Fruit fly (Drosophila melanogaster) whole organism, embryonic: ENCODE measurements around the gene CG6951.

Experiments used
- Adf1 ChIP-seq: fragments of 200-800 bp; sonication (Bioruptor generic); IDR thresholded peaks from 2 replicates; pipeline ENCODE4 v1.3.6; 2022; ENCODE audit warnings: missing biosample characterization, missing genetic modification characterization
- CG10321 ChIP-seq: fragments of 200-800 bp; sonication (Bioruptor generic); IDR thresholded peaks from 2 replicates; pipeline ENCODE4 v1.3.6; 2022; ENCODE audit warnings: missing biosample characterization, missing genetic modification characterization
- CG10959 ChIP-seq: fragments of 200-800 bp; sonication (Bioruptor generic); IDR thresholded peaks from 2 replicates; pipeline ENCODE4 v1.3.6; 2022; ENCODE audit warnings: missing biosample characterization, missing genetic modification characterization
- CG13894 ChIP-seq: fragments of 200-800 bp; sonication (Bioruptor generic); optimal IDR thresholded peaks from 3 replicates; lab custom pipeline; 2018; ENCODE audit warnings: missing biosample characterization, mild to moderate bottlenecking, missing genetic modification characterization, moderate library complexity
- CG14050 ChIP-seq: fragments of 200-800 bp; sonication (Bioruptor generic); IDR thresholded peaks from 3 replicates; pipeline ENCODE4 v1.3.6; 2022; ENCODE audit warnings: missing biosample characterization, missing genetic modification characterization
- CG14965 ChIP-seq: fragments of 200-800 bp; sonication (Bioruptor generic); optimal IDR thresholded peaks from 2 replicates; lab custom pipeline; 2016; ENCODE audit warnings: missing biosample characterization, missing genetic modification characterization, borderline replicate concordance
- CG17912 ChIP-seq: fragments of 200-800 bp; sonication (Bioruptor generic); optimal IDR thresholded peaks from 2 replicates; lab custom pipeline; 2018; ENCODE audit warnings: missing biosample characterization, mild to moderate bottlenecking, missing genetic modification characterization
- CG34422 ChIP-seq: fragments of 200-800 bp; sonication (Bioruptor generic); IDR thresholded peaks from 3 replicates; pipeline ENCODE4 v1.3.6; 2022; ENCODE audit warnings: missing biosample characterization, missing genetic modification characterization
- CG3838 ChIP-seq: fragments of 200-800 bp; sonication (Bioruptor generic); optimal IDR thresholded peaks from 3 replicates; lab custom pipeline; 2016; ENCODE audit warnings: missing biosample characterization, missing genetic modification characterization
- CG42726 ChIP-seq: fragments of 200-800 bp; sonication (Bioruptor generic); IDR thresholded peaks from 2 replicates; pipeline ENCODE4 v1.3.6; 2022; ENCODE audit warnings: missing biosample characterization, missing genetic modification characterization; ENCODE audit not compliant: partially characterized antibody
- CG4707 ChIP-seq: fragments of 200-800 bp; sonication (Bioruptor generic); optimal IDR thresholded peaks from 2 replicates; lab custom pipeline; 2018; ENCODE audit warnings: missing biosample characterization, mild to moderate bottlenecking, missing genetic modification characterization, moderate library complexity
- CG4854 ChIP-seq: fragments of 200-800 bp; sonication (Bioruptor generic); optimal IDR thresholded peaks from 2 replicates; lab custom pipeline; 2016; ENCODE audit warnings: missing biosample characterization, missing genetic modification characterization, inconsistent platforms
- CG5953 ChIP-seq: fragments of 200-800 bp; sonication (Bioruptor generic); IDR thresholded peaks from 2 replicates; pipeline ENCODE4 v1.3.6; 2022; ENCODE audit warnings: missing biosample characterization, missing genetic modification characterization
- CG7372 ChIP-seq: fragments of 200-800 bp; sonication (Bioruptor generic); IDR thresholded peaks from 2 replicates; pipeline ENCODE4 v1.3.6; 2022; ENCODE audit warnings: missing biosample characterization, missing genetic modification characterization
- CG8359 ChIP-seq: fragments of 200-800 bp; sonication (Bioruptor generic); optimal IDR thresholded peaks from 2 replicates; lab custom pipeline; 2017; ENCODE audit warnings: missing biosample characterization, mild to moderate bottlenecking, missing genetic modification characterization, borderline replicate concordance
- Dad ChIP-seq: fragments of 200-800 bp; sonication (Bioruptor generic); optimal IDR thresholded peaks from 3 replicates; lab custom pipeline; 2016; ENCODE audit warnings: missing biosample characterization, missing genetic modification characterization
- Hmx ChIP-seq: fragments of 200-800 bp; sonication (Bioruptor generic); optimal IDR thresholded peaks from 2 replicates; lab custom pipeline; 2016; ENCODE audit warnings: missing biosample characterization, missing genetic modification characterization
- Lim3 ChIP-seq: fragments of 200-800 bp; sonication (Bioruptor generic); IDR thresholded peaks from 2 replicates; pipeline ENCODE4 v1.3.6; 2022; ENCODE audit warnings: missing biosample characterization, missing genetic modification characterization
- NC2α ChIP-seq: fragments of 200-800 bp; sonication (Bioruptor generic); optimal IDR thresholded peaks from 2 replicates; lab custom pipeline; 2016; ENCODE audit warnings: missing biosample characterization, missing genetic modification characterization
- NC2β ChIP-seq: fragments of 200-800 bp; sonication (Bioruptor generic); optimal IDR thresholded peaks from 2 replicates; lab custom pipeline; 2016; ENCODE audit warnings: missing biosample characterization, missing genetic modification characterization
- NFAT ChIP-seq: fragments of 200-800 bp; sonication (Bioruptor generic); IDR thresholded peaks from 2 replicates; pipeline ENCODE4 v1.3.6; 2022; ENCODE audit warnings: missing biosample characterization, missing genetic modification characterization
- Optix ChIP-seq: fragments of 200-800 bp; sonication (Bioruptor generic); IDR thresholded peaks from 3 replicates; pipeline ENCODE4 v1.3.6; 2022; ENCODE audit warnings: missing biosample characterization, missing genetic modification characterization
- Sin3A ChIP-seq: fragments of >200 bp; optimal IDR thresholded peaks from 2 replicates; lab custom pipeline; 2018
- Six4 ChIP-seq: fragments of 200-800 bp; sonication (Bioruptor generic); optimal IDR thresholded peaks from 2 replicates; lab custom pipeline; 2016; ENCODE audit warnings: missing biosample characterization, missing genetic modification characterization
- aop ChIP-seq: fragments of 200-800 bp; sonication (Bioruptor generic); IDR thresholded peaks from 2 replicates; pipeline ENCODE4 v1.3.6; 2022; ENCODE audit warnings: missing biosample characterization, missing genetic modification characterization
- ara ChIP-seq: fragments of 200-800 bp; sonication (Bioruptor generic); IDR thresholded peaks from 2 replicates; pipeline ENCODE4 v1.3.6; 2022; ENCODE audit warnings: missing biosample characterization, missing genetic modification characterization
- ash1 ChIP-seq: fragments of 200-800 bp; sonication (Bioruptor generic); optimal IDR thresholded peaks from 2 replicates; lab custom pipeline; 2018; ENCODE audit warnings: missing biosample characterization, mild to moderate bottlenecking, missing genetic modification characterization
- bsh ChIP-seq, 2 experiments: fragments of 200-800 bp; sonication (Bioruptor generic); optimal IDR thresholded peaks; 2 replicates each; lab custom pipeline; 2017 to 2018; ENCODE audit warnings: mild to moderate bottlenecking in 2 of 2, missing biosample characterization in 2 of 2, missing genetic modification characterization in 2 of 2, moderate library complexity in 1 of 2
- cg ChIP-seq: fragments of 200-800 bp; sonication (Bioruptor generic); optimal IDR thresholded peaks from 3 replicates; lab custom pipeline; 2019; ENCODE audit warnings: missing biosample characterization, mild to moderate bottlenecking, missing genetic modification characterization, moderate library complexity
- chinmo ChIP-seq: fragments of 200-800 bp; sonication (Bioruptor generic); IDR thresholded peaks from 4 replicates; pipeline ENCODE4 v1.3.6; 2022; ENCODE audit warnings: missing biosample characterization, missing genetic modification characterization; ENCODE audit not compliant: partially characterized antibody
- emc ChIP-seq: fragments of 200-800 bp; sonication (Bioruptor generic); optimal IDR thresholded peaks from 2 replicates; lab custom pipeline; 2016; ENCODE audit warnings: missing biosample characterization, missing genetic modification characterization
- fd102C ChIP-seq: fragments of 200-800 bp; sonication (Bioruptor generic); optimal IDR thresholded peaks from 2 replicates; lab custom pipeline; 2018; ENCODE audit warnings: missing biosample characterization, mild to moderate bottlenecking, missing genetic modification characterization, moderate library complexity
- gro ChIP-seq: fragments of 200-800 bp; sonication (Bioruptor generic); optimal IDR thresholded peaks from 2 replicates; lab custom pipeline; 2016; ENCODE audit warnings: missing biosample characterization, missing genetic modification characterization
- gsb-n ChIP-seq: fragments of 200-800 bp; sonication (Bioruptor generic); optimal IDR thresholded peaks from 3 replicates; lab custom pipeline; 2018; ENCODE audit warnings: missing biosample characterization, mild to moderate bottlenecking, missing genetic modification characterization
- jing ChIP-seq: fragments of 200-800 bp; sonication (Bioruptor generic); optimal IDR thresholded peaks from 2 replicates; lab custom pipeline; 2018; ENCODE audit warnings: missing biosample characterization, mild to moderate bottlenecking, missing genetic modification characterization
- lbe ChIP-seq: fragments of 200-800 bp; sonication (Bioruptor generic); optimal IDR thresholded peaks from 2 replicates; lab custom pipeline; 2016; ENCODE audit warnings: missing biosample characterization, mild to moderate bottlenecking, missing genetic modification characterization
- lmd ChIP-seq: fragments of 200-800 bp; sonication (Bioruptor generic); IDR thresholded peaks from 2 replicates; pipeline ENCODE4 v1.3.6; 2022; ENCODE audit warnings: missing biosample characterization, missing genetic modification characterization
- onecut ChIP-seq: fragments of 200-800 bp; sonication (Bioruptor generic); IDR thresholded peaks from 2 replicates; pipeline ENCODE4 v1.3.6; 2022; ENCODE audit warnings: missing biosample characterization, missing genetic modification characterization
- otp ChIP-seq: fragments of 200-800 bp; sonication (Bioruptor generic); IDR thresholded peaks from 3 replicates; pipeline ENCODE4, ENCODE4 v1.3.6; 2022; ENCODE audit warnings: missing biosample characterization, missing genetic modification characterization
- pb ChIP-seq: fragments of 200-800 bp; sonication (Bioruptor generic); optimal IDR thresholded peaks from 3 replicates; lab custom pipeline; 2016; ENCODE audit warnings: missing biosample characterization, missing genetic modification characterization
- pho ChIP-seq: fragments of 200-800 bp; sonication (Bioruptor generic); optimal IDR thresholded peaks from 2 replicates; lab custom pipeline; 2016; ENCODE audit warnings: missing biosample characterization, missing genetic modification characterization
- phol ChIP-seq: fragments of 200-800 bp; sonication (Bioruptor generic); optimal IDR thresholded peaks from 3 replicates; lab custom pipeline; 2018; ENCODE audit warnings: missing biosample characterization, mild to moderate bottlenecking, missing genetic modification characterization, moderate library complexity
- row ChIP-seq: fragments of 200-800 bp; sonication (Bioruptor generic); IDR thresholded peaks from 3 replicates; pipeline ENCODE4 v1.3.6; 2022; ENCODE audit warnings: missing biosample characterization, missing genetic modification characterization
- sc ChIP-seq, 3 experiments: fragments of >200 bp in 2 of 3; fragments of 200-800 bp in 1 of 3; sonication (Bioruptor generic) in 1 of 3; optimal IDR thresholded peaks; 2 replicates in 2 of 3; 3 replicates in 1 of 3; lab custom pipeline; 2017; ENCODE audit warnings: mild to moderate bottlenecking in 1 of 3, missing biosample characterization in 1 of 3, missing genetic modification characterization in 1 of 3, missing genetic modification reagents in 1 of 3
- sisA ChIP-seq: fragments of 200-800 bp; sonication (Bioruptor generic); IDR thresholded peaks from 2 replicates; pipeline ENCODE4 v1.3.6; 2022; ENCODE audit warnings: missing biosample characterization, missing genetic modification characterization
- tap ChIP-seq: fragments of 200-800 bp; optimal IDR thresholded peaks from 3 replicates; lab custom pipeline; 2019; ENCODE audit warnings: missing biosample characterization, mild to moderate bottlenecking, missing genetic modification characterization, moderate library complexity
- tll ChIP-seq, 2 experiments: fragments of 200-800 bp in 1 of 2; fragments of >200 bp in 1 of 2; sonication (Bioruptor generic) in 1 of 2; optimal IDR thresholded peaks; 2 replicates each; lab custom pipeline; 2017 to 2019; ENCODE audit warnings: missing biosample characterization in 2 of 2, missing genetic modification characterization in 2 of 2, mild to moderate bottlenecking in 1 of 2, moderate library complexity in 1 of 2
- trem ChIP-seq: fragments of 200-800 bp; optimal IDR thresholded peaks from 3 replicates; lab custom pipeline; 2019; ENCODE audit warnings: missing biosample characterization, mild to moderate bottlenecking, missing genetic modification characterization, moderate library complexity

The CG6951 gene

DNA sequence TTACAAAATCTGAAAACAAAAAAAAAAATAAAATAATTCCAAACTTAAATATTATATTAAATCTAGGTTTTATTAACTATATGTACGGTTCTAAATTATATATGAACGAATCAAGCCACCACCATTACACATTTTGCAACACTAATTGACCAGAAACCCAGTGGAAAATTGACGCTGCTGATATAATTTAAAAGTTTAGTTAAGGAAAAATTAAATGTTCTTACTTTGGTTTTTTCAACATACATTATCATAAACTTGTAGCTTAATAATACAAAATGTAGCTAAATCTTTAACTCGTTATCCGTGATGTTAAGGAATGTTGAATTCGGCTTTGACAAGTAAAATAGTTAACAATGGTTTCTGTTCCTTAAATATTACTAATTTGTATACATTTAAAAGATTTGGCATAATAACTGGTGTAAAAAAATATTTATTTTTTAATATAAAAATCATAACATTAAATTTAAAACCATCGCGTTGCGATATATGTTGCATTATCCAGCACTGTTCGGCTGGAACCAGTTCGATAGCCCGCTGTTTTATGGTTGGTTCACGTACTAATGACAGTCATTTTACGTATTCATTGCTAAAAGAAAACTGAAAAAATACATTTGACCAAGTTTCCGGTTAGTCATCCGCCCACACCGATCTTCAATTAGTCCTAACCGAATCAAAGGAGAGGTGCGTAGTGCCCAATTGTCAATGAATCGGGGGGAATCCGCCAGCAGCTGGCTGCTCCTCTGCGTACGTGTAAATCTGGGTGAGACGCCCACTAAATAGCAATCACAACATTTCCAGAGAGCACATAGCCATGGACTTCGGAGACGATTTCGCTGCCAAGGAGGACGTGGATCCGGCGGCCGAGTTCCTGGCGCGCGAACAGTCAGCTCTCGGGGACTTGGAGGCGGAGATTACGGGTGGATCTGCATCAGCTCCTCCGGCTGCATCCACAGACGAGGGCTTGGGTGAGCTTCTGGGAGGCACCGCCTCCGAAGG lies 1.2 kb downstream of the CG6951 start (continued):
- TF ChIP-seq aop (GFP tag; lab: Robert Waterston, UW) (no peak), pb (GFP tag; lab: Kevin White, UChicago) (no peak), sc (optimal IDR thresholded peaks at IDR 0.05; lab: Kevin White, UChicago) (no peak), sc (GFP tag; optimal IDR thresholded peaks at IDR 0.05; lab: Kevin White, UChicago) (peak; percentile 34), CG10321 (GFP tag; lab: Robert Waterston, UW) (no peak; the same call in 1 of the 2 replicates), gsb-n (tag; lab: Kevin White, UChicago) (no peak), jing (peak; percentile 7), ash1 (GFP tag; lab: Kevin White, UChicago) (no peak), Six4 (GFP tag; lab: Kevin White, UChicago) (no peak), Dad (GFP tag; lab: Kevin White, UChicago) (no peak), emc (GFP tag; lab: Kevin White, UChicago) (no peak), CG14965 (GFP tag; lab: Kevin White, UChicago) (no peak), chinmo (GFP tag; lab: Robert Waterston, UW) (no peak), lmd (peak; percentile 64), bsh (GFP tag; optimal IDR thresholded peaks at IDR 0.05; lab: Kevin White, UChicago) (peak in 1 of 2 experiments; percentile 49), Sin3A (lab: Kevin White, UChicago) (no peak), onecut (GFP tag; lab: Robert Waterston, UW) (0 out of 2 replicates have a peak, but pooled peaks have one; percentile 10), NFAT (GFP tag; lab: Robert Waterston, UW) (peak; percentile 66), cg (no peak), CG13894 (tag; lab: Kevin White, UChicago) (peak; percentile 14), trem (peak; percentile 10), gro (GFP tag; lab: Kevin White, UChicago) (no peak), CG3838 (no peak), CG7372 (GFP tag; lab: Robert Waterston, UW) (0 out of 2 replicates have a peak, but pooled peaks have one; percentile 23), tap (tag; lab: Kevin White, UChicago) (no peak), CG8359 (GFP tag; lab: Kevin White, UChicago) (no peak), otp (GFP tag; lab: Robert Waterston, UW) (no peak), CG34422 (peak; percentile 80), lbe (peak; percentile 37), row (peak; percentile 87), NC2α (GFP tag; lab: Kevin White, UChicago) (no peak), ara (GFP tag; lab: Robert Waterston, UW) (peak; percentile 43; the same call in 1 of the 2 replicates), pho (GFP tag; lab: Kevin White, UChicago) (peak; percentile 11), CG4854 (GFP tag; lab: Kevin White, UChicago) (no peak), Lim3 (GFP tag; lab: Robert Waterston, UW) (no peak), Optix (GFP tag; lab: Robert Waterston, UW) (no peak), CG5953 (0 out of 2 replicates have a peak, but pooled peaks have one; percentile 43), CG17912 (GFP tag; lab: Kevin White, UChicago) (peak; percentile 61), CG14050 (GFP tag; lab: Robert Waterston, UW) (peak; percentile 32), CG4707 (GFP tag; lab: Kevin White, UChicago) (no peak), CG42726 (GFP tag; lab: Robert Waterston, UW) (no peak; the same call in 1 of the 2 replicates), NC2β (GFP tag; lab: Kevin White, UChicago) (no peak), Hmx (GFP tag; lab: Kevin White, UChicago) (no peak), fd102C (GFP tag; lab: Kevin White, UChicago) (no peak), Adf1 (no peak; the same call in 1 of the 2 replicates), sisA (0 out of 2 replicates have a peak, but pooled peaks have one; percentile 34), phol (tag; lab: Kevin White, UChicago) (peak; percentile 68), CG10959 (GFP tag; lab: Robert Waterston, UW) (no peak), tll (GFP tag; optimal IDR thresholded peaks at IDR 0.05; lab: Kevin White, UChicago) (no peak)
